Fruit fly (Drosophila melanogaster): ENCODE measurements around the gene mus312.

The mus312 gene

DNA sequence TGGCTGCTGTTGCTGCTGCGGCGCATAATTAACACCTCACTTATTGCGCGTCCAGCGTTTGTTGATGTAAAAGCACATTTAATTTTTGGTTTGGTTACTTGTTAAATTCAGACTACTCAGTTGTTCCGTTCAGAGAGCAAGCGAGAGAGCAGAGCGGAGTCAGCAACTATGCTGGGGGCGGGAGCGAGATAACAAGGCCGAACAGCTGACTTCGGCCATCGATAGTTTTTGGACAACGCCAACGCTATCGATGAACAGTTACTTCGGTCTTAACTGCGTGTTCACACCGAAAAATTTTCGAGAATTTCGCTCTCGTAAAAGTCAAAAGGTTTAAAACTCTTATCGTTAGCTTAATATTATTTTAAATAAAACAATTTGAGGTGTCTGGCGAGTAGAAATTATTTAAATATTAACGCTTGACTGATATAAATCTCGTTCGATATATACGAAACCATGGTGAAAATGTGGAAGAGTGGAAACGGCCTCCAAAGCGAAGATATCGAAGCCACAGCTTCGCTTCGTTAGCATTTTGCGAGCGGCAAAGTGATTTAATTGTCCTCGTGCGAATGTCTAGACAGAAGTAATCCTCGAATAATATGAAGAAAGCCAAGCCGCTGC is 52.5 kb downstream of the mus312 start, which contains the start of the genes SMSr and smid (continued):
- TF ChIP-seq CG42726 (GFP tag; IDR thresholded peaks at IDR 0.05; ENCODE audit: partially characterized antibody) (0 out of 2 replicates have a peak, but pooled peaks have one; percentile 53), CG6654 (GFP tag; optimal IDR thresholded peaks at IDR 0.05) (no peak), al (GFP tag; IDR thresholded peaks at IDR 0.05) (peak; percentile 64), Med (GFP tag) (peak; percentile 83), bab2 (GFP tag; optimal IDR thresholded peaks at IDR 0.05) (peak; percentile 42), fu2 (GFP tag; optimal IDR thresholded peaks at IDR 0.05) (peak; percentile 53), Atf3 (GFP tag; optimal IDR thresholded peaks at IDR 0.05) (peak; percentile 20), Nf-YB (GFP tag; optimal IDR thresholded peaks at IDR 0.05) (peak; percentile 2), amos (GFP tag; IDR thresholded peaks at IDR 0.05; ENCODE audit: partially characterized antibody) (peak; percentile 82), CG7839 (tag; optimal IDR thresholded peaks at IDR 0.05) (peak; percentile 66), CG1647 (GFP tag; optimal IDR thresholded peaks at IDR 0.05) (no peak), Hey (tag; optimal IDR thresholded peaks at IDR 0.05) (no peak), CG3726 (GFP tag; IDR thresholded peaks at IDR 0.05) (no peak), Elba2 (GFP tag; optimal IDR thresholded peaks at IDR 0.05) (no peak), CG17359 (tag; optimal IDR thresholded peaks at IDR 0.05) (peak; percentile 53), ems (GFP tag; optimal IDR thresholded peaks at IDR 0.05) (peak; percentile 7), Mrtf (GFP tag; IDR thresholded peaks at IDR 0.05) (no peak), Side (GFP tag; optimal IDR thresholded peaks at IDR 0.05) (no peak), HLH3B (GFP tag; IDR thresholded peaks at IDR 0.05) (0 out of 2 replicates have a peak, but pooled peaks have one; percentile 22), ATbp (GFP tag; optimal IDR thresholded peaks at IDR 0.05) (no peak), CG11723 (GFP tag; optimal IDR thresholded peaks at IDR 0.05) (peak; percentile 35), HLH54F (GFP tag; optimal IDR thresholded peaks at IDR 0.05) (peak; percentile 55), CG14965 (GFP tag; optimal IDR thresholded peaks at IDR 0.05; ENCODE audit: borderline replicate concordance) (no peak), E2f2 (GFP tag; IDR thresholded peaks at IDR 0.05) (peak; percentile 24; the same call in 1 of the 2 replicates), Pdp1 (GFP tag; optimal IDR thresholded peaks at IDR 0.05) (peak; percentile 29 to 46), cad (GFP tag; optimal IDR thresholded peaks at IDR 0.05) (no peak), CG1603 (tag; optimal IDR thresholded peaks at IDR 0.05) (peak; percentile 30), CG30431 (GFP tag; optimal IDR thresholded peaks at IDR 0.05) (no peak), CG16813 (GFP tag; IDR thresholded peaks at IDR 0.05; ENCODE audit: partially characterized antibody) (peak; percentile 91), sqz (GFP tag; optimal IDR thresholded peaks at IDR 0.05) (peak; percentile 25), CG12391 (tag; optimal IDR thresholded peaks at IDR 0.05) (peak; percentile 80), grn (GFP tag; optimal IDR thresholded peaks at IDR 0.05) (peak; percentile 49), dmrt99B (tag; optimal IDR thresholded peaks at IDR 0.05) (peak; percentile 49), CG32772 (GFP tag; IDR thresholded peaks at IDR 0.05) (peak; percentile 55; the same call in 1 of the 2 replicates), z (GFP tag; IDR thresholded peaks at IDR 0.05) (no peak), corto (GFP tag; optimal IDR thresholded peaks at IDR 0.05) (peak; percentile 34), Spps (tag; optimal IDR thresholded peaks at IDR 0.05) (peak; percentile 8), zf30C (GFP tag; optimal IDR thresholded peaks at IDR 0.05) (no peak), CG12942 (GFP tag; optimal IDR thresholded peaks at IDR 0.05) (peak; percentile 54), gsb-n (tag; optimal IDR thresholded peaks at IDR 0.05) (peak; percentile 65), mld (GFP tag; IDR thresholded peaks at IDR 0.05; ENCODE audit: partially characterized antibody) (peak; percentile 80), bbx (GFP tag; IDR thresholded peaks at IDR 0.05; ENCODE audit: partially characterized antibody) (peak; percentile 83), grau (tag; optimal IDR thresholded peaks at IDR 0.05) (peak; percentile 73), yki (optimal IDR thresholded peaks at IDR 0.05) (no peak), nau (GFP tag; optimal IDR thresholded peaks at IDR 0.05) (no peak), unc-4 (GFP tag; IDR thresholded peaks at IDR 0.05; ENCODE audit: partially characterized antibody) (peak; percentile 91), CG10462 (GFP tag; optimal IDR thresholded peaks at IDR 0.05) (no peak), Nf-YC (tag; optimal IDR thresholded peaks at IDR 0.05) (no peak), CG13775 (GFP tag; optimal IDR thresholded peaks at IDR 0.05) (peak; percentile 78)

Data from whole organism, embryonic.